Worm (Caenorhabditis elegans): ENCODE results near the gene cdh-8.

- TF ChIP-seq aha-1 (tag; optimal IDR thresholded peaks at IDR 0.05): no peak
- TF ChIP-seq lin-39 (tag; optimal IDR thresholded peaks at IDR 0.05): no peak
- TF ChIP-seq egl-27 (tag; optimal IDR thresholded peaks at IDR 0.05): no peak
- TF ChIP-seq snpc-4 (tag; optimal IDR thresholded peaks at IDR 0.05): no peak
Observed at ce11 chrIV:388073-388472, 48.5 kb downstream of the cdh-8 start, which contains the start of gene ssna-1.
